Worm (Caenorhabditis elegans): ENCODE results near the gene K12H4.5.

The K12H4.5 gene

ce11 chrIII:8067798-8068197 is 23.5 kb downstream of the K12H4.5 start (continued):
- TF ChIP-seq hlh-26 (GFP tag; conservative IDR thresholded peaks at IDR 0.05): no peak
- no peak for TF ChIP-seq K11D2.4 (GFP tag; IDR thresholded peaks at IDR 0.05)

ce11 chrIII:8069206-8069605 is 24.9 kb downstream of the K12H4.5 start:
- no peak for TF ChIP-seq F33H1.4 (GFP tag; IDR thresholded peaks at IDR 0.05)
- no peak for TF ChIP-seq dox-1 (GFP tag; IDR thresholded peaks at IDR 0.05)
- no peak for TF ChIP-seq sdz-38 (tag; optimal IDR thresholded peaks at IDR 0.05)
- 0 out of 2 replicates have a peak, but pooled peaks have one; percentile 70 for TF ChIP-seq nfyb-1 (GFP tag; IDR thresholded peaks at IDR 0.05)
- no peak for TF ChIP-seq lsl-1 (GFP tag; optimal IDR thresholded peaks at IDR 0.05)
- no peak for TF ChIP-seq Y67H2A.10 (GFP tag; conservative IDR thresholded peaks at IDR 0.05)
- no peak for TF ChIP-seq ceh-27 (GFP tag; optimal IDR thresholded peaks at IDR 0.05)
- 0 out of 2 replicates have a peak, but pooled peaks have one; percentile 14 for TF ChIP-seq B0019.2 (GFP tag; conservative IDR thresholded peaks at IDR 0.05)
- TF ChIP-seq egl-44 (GFP tag; IDR thresholded peaks at IDR 0.05): 0 out of 2 replicates have a peak, but pooled peaks have one; percentile 11
- TF ChIP-seq ets-4 (GFP tag; optimal IDR thresholded peaks at IDR 0.05): no peak
- TF ChIP-seq B0261.1 (tag; optimal IDR thresholded peaks at IDR 0.05): peak; percentile 72
- no peak for TF ChIP-seq ceh-100 (GFP tag; IDR thresholded peaks at IDR 0.05)
- TF ChIP-seq hlh-26 (GFP tag; conservative IDR thresholded peaks at IDR 0.05): no peak
- TF ChIP-seq nfya-1 (tag; optimal IDR thresholded peaks at IDR 0.05; ENCODE audit: borderline replicate concordance, insufficient read depth): no peak
- TF ChIP-seq fkh-3 (tag; optimal IDR thresholded peaks at IDR 0.05): no peak
- TF ChIP-seq him-1 (tag; optimal IDR thresholded peaks at IDR 0.05): peak; percentile 58
- TF ChIP-seq Y56A3A.18 (GFP tag; IDR thresholded peaks at IDR 0.05): no peak
- no peak for TF ChIP-seq F37B4.10 (GFP tag; IDR thresholded peaks at IDR 0.05)
- no peak for TF ChIP-seq unc-62 (GFP tag; optimal IDR thresholded peaks at IDR 0.05)
- no peak for TF ChIP-seq let-526 (GFP tag; IDR thresholded peaks at IDR 0.05)
- no peak for TF ChIP-seq F55B11.4 (tag; optimal IDR thresholded peaks at IDR 0.05; ENCODE audit: borderline replicate concordance, insufficient read depth)
- TF ChIP-seq nhr-80 (tag; optimal IDR thresholded peaks at IDR 0.05): no peak
- TF ChIP-seq madf-6 (GFP tag; IDR thresholded peaks at IDR 0.05): no peak
- no peak for TF ChIP-seq mel-28 (tag; optimal IDR thresholded peaks at IDR 0.05; ENCODE audit: borderline replicate concordance)
- peak; percentile 76 for TF ChIP-seq lin-26 (GFP tag; IDR thresholded peaks at IDR 0.05)
- no peak for TF ChIP-seq ama-1 (optimal IDR thresholded peaks at IDR 0.05)
- no peak for TF ChIP-seq ama-1 (GFP tag; optimal IDR thresholded peaks at IDR 0.05)
- no peak for TF ChIP-seq aptf-3 (GFP tag; IDR thresholded peaks at IDR 0.05)
- TF ChIP-seq F23B12.7 (tag; optimal IDR thresholded peaks at IDR 0.05; ENCODE audit: insufficient read depth): peak; percentile 58
- no peak for TF ChIP-seq somi-1 (GFP tag; optimal IDR thresholded peaks at IDR 0.05)
- no peak for TF ChIP-seq ekl-4 (GFP tag; IDR thresholded peaks at IDR 0.05)
- peak; percentile 7 for TF ChIP-seq F49E8.2 (tag; optimal IDR thresholded peaks at IDR 0.05; ENCODE audit: insufficient read depth)
- no peak for TF ChIP-seq mes-4 (tag; optimal IDR thresholded peaks at IDR 0.05)
- TF ChIP-seq ztf-26 (tag; optimal IDR thresholded peaks at IDR 0.05): no peak
- no peak for TF ChIP-seq lsy-27 (tag; optimal IDR thresholded peaks at IDR 0.05; ENCODE audit: borderline replicate concordance, insufficient read depth)
- TF ChIP-seq rpc-1 (optimal IDR thresholded peaks at IDR 0.05): peak; percentile 66
- TF ChIP-seq rpc-1 (tag; optimal IDR thresholded peaks at IDR 0.05): peak; percentile 74
- no peak for TF ChIP-seq F22D6.2 (tag; optimal IDR thresholded peaks at IDR 0.05)
- peak; percentile 56 for TF ChIP-seq snpc-4 (GFP tag; optimal IDR thresholded peaks at IDR 0.05)
- peak in 3 of 4 experiments; percentile 86 to 88 (median 87) for TF ChIP-seq snpc-4 (tag; optimal IDR thresholded peaks at IDR 0.05)
- TF ChIP-seq snpc-1.1 (tag; optimal IDR thresholded peaks at IDR 0.05; ENCODE audit: insufficient read depth): peak; percentile 89
- TF ChIP-seq Y79H2A.3 (GFP tag; conservative IDR thresholded peaks at IDR 0.05): no peak
- TF ChIP-seq B0336.3 (GFP tag; IDR thresholded peaks at IDR 0.05): no peak
- TF ChIP-seq F10E7.11 (tag; optimal IDR thresholded peaks at IDR 0.05): no peak
- no peak for TF ChIP-seq tlf-1 (GFP tag; optimal IDR thresholded peaks at IDR 0.05)
- no peak for TF ChIP-seq lag-1 (GFP tag; IDR thresholded peaks at IDR 0.05)
